Worm (Caenorhabditis elegans): Measurements from ENCODE around the gene Y6E2A.10.

DNA sequence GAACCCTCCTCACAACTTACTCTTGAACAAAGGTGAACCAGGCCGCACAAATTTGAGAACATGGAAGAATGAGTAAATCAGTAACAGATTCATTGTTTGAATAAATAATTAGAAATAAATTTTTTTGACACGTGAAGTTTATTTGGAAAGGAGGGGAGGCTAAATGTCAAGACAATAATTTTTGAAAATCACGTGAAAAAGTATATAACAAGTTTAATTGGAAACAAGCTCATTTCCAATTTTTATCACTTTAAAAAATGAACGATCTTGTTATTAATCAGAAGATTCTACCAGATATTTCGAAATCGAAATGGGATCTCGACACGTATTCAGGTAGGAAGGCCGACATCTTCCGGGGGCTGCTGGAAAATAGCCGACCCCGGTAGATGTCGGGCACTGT lies 3.7 kb downstream of the Y6E2A.10 start, which contains the start of the genes irld-57 and sfxn-1.3:
- TF ChIP-seq mep-1 (tag; optimal IDR thresholded peaks at IDR 0.05): no peak
- no peak for TF ChIP-seq snpc-4 (tag; optimal IDR thresholded peaks at IDR 0.05)
- TF ChIP-seq lsy-2 (tag; optimal IDR thresholded peaks at IDR 0.05): no peak
- TF ChIP-seq elt-3 (tag; optimal IDR thresholded peaks at IDR 0.05): no peak

Data from whole organism, mixed stage, embryonic.